Worm (Caenorhabditis elegans) whole organism, early embryonic: ENCODE results near the gene syx-18.

ENCODE experiments used
- tbx-37 ChIP-seq: fragments of 200-800 bp; sonication (Bioruptor generic); conservative IDR thresholded peaks from 2 replicates; pipeline ENCODE4 v1.3.6; 2022; ENCODE audit warnings: missing genetic modification reagents, missing genetic modification characterization, missing compliant biosample characterization
- tra-4 ChIP-seq: sonication (generic microtip); optimal IDR thresholded peaks from 2 replicates; lab custom pipeline; 2017; ENCODE audit warnings: missing genetic modification characterization, missing compliant biosample characterization

DNA sequence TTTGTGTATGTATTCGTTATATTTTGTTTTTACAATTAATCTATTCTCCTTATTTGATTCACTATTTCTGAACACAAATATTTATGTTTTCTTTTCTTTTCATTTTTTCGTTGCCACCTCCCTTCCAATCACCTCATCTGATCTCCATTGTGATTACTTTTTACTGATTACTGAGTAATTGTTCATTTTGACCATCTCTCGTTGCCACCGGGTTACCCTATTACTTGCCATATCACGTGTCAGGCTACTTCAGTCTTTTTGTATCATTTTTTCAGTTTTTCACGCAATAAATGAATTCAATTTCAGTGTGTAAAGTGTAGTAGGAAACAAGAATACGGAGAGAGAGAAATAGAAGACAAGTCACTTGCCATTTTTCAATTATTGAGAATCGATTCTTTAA, 3.2 kb downstream of the syx-18 start, which contains the start of gene T10H9.8:
- TF ChIP-seq tbx-37 (GFP tag; lab: Robert Waterston, UW) (no peak), tra-4 (tag; lab: Kevin White, UChicago) (no peak)
